Fruit fly (Drosophila melanogaster): ENCODE data around the gene croc.

The croc gene

DNA sequence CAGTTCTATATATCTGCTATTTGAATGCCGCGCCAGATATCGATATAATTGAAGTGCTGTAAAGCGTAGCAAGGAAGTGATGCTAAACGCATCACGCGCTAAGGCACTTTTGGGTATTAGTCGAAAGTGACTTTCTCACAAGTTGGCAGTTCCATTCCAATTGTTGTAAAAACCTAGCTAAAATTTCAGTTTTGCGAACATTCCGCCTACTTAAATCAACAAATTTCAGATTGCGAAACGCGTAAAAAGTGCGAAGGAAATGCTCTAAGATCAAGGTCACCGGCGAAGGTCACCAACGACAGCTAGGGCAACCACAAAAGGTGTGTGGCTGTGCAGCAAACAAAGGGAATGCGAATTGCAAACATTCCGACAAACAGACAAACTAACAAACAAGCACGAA is 30.6 kb downstream of the croc start, which contains the start of gene Syx7 (continued):
- TF ChIP-seq CG7271 (tag; optimal IDR thresholded peaks at IDR 0.05) (no peak), br (optimal IDR thresholded peaks at IDR 0.05) (no peak), HLH3B (GFP tag; IDR thresholded peaks at IDR 0.05) (no peak), CG8388 (GFP tag; optimal IDR thresholded peaks at IDR 0.05) (no peak), CG6791 (GFP tag; IDR thresholded peaks at IDR 0.05; ENCODE audit: partially characterized antibody) (0 out of 3 replicates have a peak, but pooled peaks have one; percentile 5), emc (GFP tag; optimal IDR thresholded peaks at IDR 0.05) (no peak), CG4820 (GFP tag; optimal IDR thresholded peaks at IDR 0.05) (no peak), Neu2 (GFP tag; optimal IDR thresholded peaks at IDR 0.05; ENCODE audit: borderline replicate concordance) (no peak), ci (GFP tag; IDR thresholded peaks at IDR 0.05) (no peak), CG17359 (tag; optimal IDR thresholded peaks at IDR 0.05) (no peak), CG8478 (optimal IDR thresholded peaks at IDR 0.05) (no peak), Doc2 (GFP tag; IDR thresholded peaks at IDR 0.05) (no peak), vnd (GFP tag; IDR thresholded peaks at IDR 0.05; ENCODE audit: partially characterized antibody) (no peak), Trl (optimal IDR thresholded peaks at IDR 0.05) (no peak), Trl (GFP tag; optimal IDR thresholded peaks at IDR 0.05) (no peak), CG9215 (GFP tag; IDR thresholded peaks at IDR 0.05) (no peak), psq (GFP tag; optimal IDR thresholded peaks at IDR 0.05) (no peak), pfk (GFP tag; optimal IDR thresholded peaks at IDR 0.05) (no peak), TFAM (GFP tag; optimal IDR thresholded peaks at IDR 0.05) (no peak), gem (tag; optimal IDR thresholded peaks at IDR 0.05) (no peak), chinmo (GFP tag; IDR thresholded peaks at IDR 0.05; ENCODE audit: partially characterized antibody) (0 out of 4 replicates have a peak, but pooled peaks have one; percentile 12), fru (optimal IDR thresholded peaks at IDR 0.05) (no peak), CG8089 (GFP tag; optimal IDR thresholded peaks at IDR 0.05) (no peak), ash1 (GFP tag; optimal IDR thresholded peaks at IDR 0.05) (no peak), Kr (GFP tag; optimal IDR thresholded peaks at IDR 0.05) (no peak), CG17568 (GFP tag; optimal IDR thresholded peaks at IDR 0.05) (no peak), lmd (GFP tag; IDR thresholded peaks at IDR 0.05) (no peak), fd96Cb (tag; optimal IDR thresholded peaks at IDR 0.05) (no peak), CG4854 (GFP tag; optimal IDR thresholded peaks at IDR 0.05) (peak; percentile 15), CG8924 (tag; optimal IDR thresholded peaks at IDR 0.05) (no peak), Ravus (GFP tag; IDR thresholded peaks at IDR 0.05) (no peak), Elba2 (GFP tag; optimal IDR thresholded peaks at IDR 0.05) (peak; percentile 77)

DNA sequence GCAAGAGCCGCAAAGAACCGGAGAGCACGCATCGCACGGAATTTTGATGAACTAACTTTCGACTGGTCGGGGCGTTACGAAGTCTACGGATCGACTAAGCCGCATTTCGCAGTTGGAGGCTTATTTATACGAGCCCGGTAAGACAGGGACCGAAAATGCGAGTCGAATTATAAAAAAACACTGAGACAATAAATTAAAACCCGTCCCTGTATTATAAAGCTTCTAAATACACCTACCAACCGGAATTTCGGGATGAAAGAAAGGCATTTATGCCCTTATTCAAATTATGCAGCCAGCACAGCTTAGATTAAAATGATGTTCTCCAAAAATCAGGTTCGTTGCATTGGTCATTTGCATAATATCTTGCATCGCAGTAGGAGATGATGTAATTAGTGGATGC is 31.6 kb downstream of the croc start, which contains the start of gene Alp1:
TSS of gene Alp1 (minus strand) at position 101 of the 400 bp plus-strand sequence.
- TF ChIP-seq CG17361 (GFP tag; IDR thresholded peaks at IDR 0.05) = no peak
- no peak for TF ChIP-seq bab2 (GFP tag; optimal IDR thresholded peaks at IDR 0.05)
- no peak for TF ChIP-seq cwo (GFP tag; optimal IDR thresholded peaks at IDR 0.05)
- TF ChIP-seq D19B (GFP tag; optimal IDR thresholded peaks at IDR 0.05) = no peak
- TF ChIP-seq seq (GFP tag; IDR thresholded peaks at IDR 0.05) = no peak
- no peak for TF ChIP-seq Vsx1 (GFP tag; optimal IDR thresholded peaks at IDR 0.05)
- 0 out of 3 replicates have a peak, but pooled peaks have one; percentile 28 for TF ChIP-seq CG2199 (GFP tag; IDR thresholded peaks at IDR 0.05)
- no peak for TF ChIP-seq CG3847 (GFP tag; IDR thresholded peaks at IDR 0.05)
- TF ChIP-seq crc (GFP tag; optimal IDR thresholded peaks at IDR 0.05) = no peak
- peak; percentile 69 for TF ChIP-seq Med (GFP tag)
- no peak for TF ChIP-seq CG10543 (GFP tag; optimal IDR thresholded peaks at IDR 0.05)
- 0 out of 2 replicates have a peak, but pooled peaks have one; percentile 23 for TF ChIP-seq vvl (GFP tag; IDR thresholded peaks at IDR 0.05)
- TF ChIP-seq HHEX (GFP tag; optimal IDR thresholded peaks at IDR 0.05) = no peak
- TF ChIP-seq onecut (GFP tag; IDR thresholded peaks at IDR 0.05) = no peak
- no peak for TF ChIP-seq CG4424 (GFP tag; optimal IDR thresholded peaks at IDR 0.05)
- no peak for TF ChIP-seq CG10147 (GFP tag; optimal IDR thresholded peaks at IDR 0.05)
- TF ChIP-seq odd (GFP tag; optimal IDR thresholded peaks at IDR 0.05) = no peak
- TF ChIP-seq tap (tag; optimal IDR thresholded peaks at IDR 0.05) = no peak
- peak; percentile 86 for TF ChIP-seq Ets65A (GFP tag)
- no peak for TF ChIP-seq da (GFP tag; optimal IDR thresholded peaks at IDR 0.05)
- TF ChIP-seq ab (GFP tag; optimal IDR thresholded peaks at IDR 0.05) = no peak
